Worm (Caenorhabditis elegans) whole organism, midembryonic: ENCODE measurements around the gene clec-225.

Experiments
- T22C8.4 ChIP-seq: fragments of 200-800 bp; sonication (Bioruptor generic); IDR thresholded peaks from 2 replicates; pipeline ENCODE4 v1.3.6; 2022; ENCODE audit warnings: missing genetic modification characterization, missing compliant biosample characterization
- cog-1 ChIP-seq: sonication (generic microtip); optimal IDR thresholded peaks from 2 replicates; lab custom pipeline; 2016; ENCODE audit warnings: missing genetic modification characterization, missing compliant biosample characterization
- flt-1 ChIP-seq: fragments of 200-800 bp; sonication (Bioruptor generic); IDR thresholded peaks from 2 replicates; pipeline ENCODE4 v1.3.6; 2022; ENCODE audit warnings: missing genetic modification characterization, missing compliant biosample characterization
- klf-2 ChIP-seq: fragments of 200-800 bp; sonication (Bioruptor generic); conservative IDR thresholded peaks from 2 replicates; pipeline ENCODE4 v1.3.6; 2022; ENCODE audit warnings: missing genetic modification reagents, missing genetic modification characterization, missing compliant biosample characterization
- med-1 ChIP-seq: sonication (generic microtip); optimal IDR thresholded peaks from 2 replicates; lab custom pipeline; 2017; ENCODE audit warnings: missing genetic modification characterization, mild to moderate bottlenecking, missing compliant biosample characterization, antibody characterized with exemption, missing genetic modification reagents; ENCODE audit not compliant: insufficient read depth
- ref-1 ChIP-seq: fragments of 200-800 bp; sonication (Bioruptor generic); conservative IDR thresholded peaks from 2 replicates; pipeline ENCODE4 v1.3.6; 2022; ENCODE audit warnings: missing genetic modification reagents, missing genetic modification characterization, missing compliant biosample characterization
- tab-1 ChIP-seq: fragments of 200-800 bp; sonication (Bioruptor generic); IDR thresholded peaks from 2 replicates; pipeline ENCODE4 v1.3.6; 2022; ENCODE audit warnings: missing genetic modification characterization, missing compliant biosample characterization
- ztf-23 ChIP-seq: fragments of 200-800 bp; sonication (Bioruptor generic); IDR thresholded peaks from 2 replicates; pipeline ENCODE4 v1.3.6; 2022; ENCODE audit warnings: missing genetic modification reagents, missing genetic modification characterization, missing compliant biosample characterization
- ztf-29 ChIP-seq: fragments of 200-800 bp; sonication (Bioruptor generic); IDR thresholded peaks from 2 replicates; pipeline ENCODE4 v1.3.6; 2022; ENCODE audit warnings: missing genetic modification reagents, missing genetic modification characterization, missing compliant biosample characterization

ce11 chrV:13176814-13177213 is 42.1 kb upstream of the clec-225 start:
- no peak for TF ChIP-seq med-1 (GFP tag; lab: Kevin White, UChicago)
- TF ChIP-seq flt-1 (GFP tag; lab: Robert Waterston, UW), result no peak
- TF ChIP-seq klf-2 (GFP tag; lab: Robert Waterston, UW), result no peak
- no peak for TF ChIP-seq tab-1 (GFP tag; lab: Robert Waterston, UW)
- TF ChIP-seq ztf-23 (GFP tag; lab: Robert Waterston, UW), result no peak
- TF ChIP-seq ztf-29 (GFP tag; lab: Robert Waterston, UW), result no peak
- TF ChIP-seq ref-1 (GFP tag; lab: Robert Waterston, UW), result no peak
- TF ChIP-seq cog-1 (tag; lab: Kevin White, UChicago), result no peak
- TF ChIP-seq T22C8.4 (GFP tag; lab: Robert Waterston, UW), result no peak
